Fruit fly (Drosophila melanogaster) whole organism, larva: Measurements from ENCODE around the gene Osi22.

Experiments
- noc ChIP-seq: fragments of 200-800 bp; sonication (Bioruptor generic); optimal IDR thresholded peaks from 3 replicates; lab custom pipeline; 2019; ENCODE audit warnings: missing biosample characterization, mild to moderate bottlenecking, missing genetic modification characterization, moderate library complexity

The Osi22 gene

dm6 chr3R:13293148-13293756, 2.8 kb downstream of the Osi22 start, which contains the start of gene wntD:
Gene wntD (minus strand): TSS chr3R:13293198.
- TF ChIP-seq noc, result no peak

- peak; percentile 75 for TF ChIP-seq noc
Observed at dm6 chr3R:13294461-13294860, 4.0 kb downstream of the Osi22 start, which contains the start of gene CG8773. Gene CG8773 (plus strand): TSS chr3R:13294748.

- no peak for TF ChIP-seq noc
Observed at dm6 chr3R:13298114-13298818, 7.8 kb downstream of the Osi22 start, which contains the start of gene CG8774. Gene CG8774 (plus strand): TSS chr3R:13298768.

dm6 chr3R:13302348-13302747, 11.9 kb downstream of the Osi22 start, which contains the start of gene CG32473:
Gene CG32473 (plus strand): TSS chr3R:13302648.
- no peak for TF ChIP-seq noc

dm6 chr3R:13303126-13303525, 12.7 kb downstream of the Osi22 start, which contains the start of gene CG43208:
Gene CG43208 (plus strand): TSS chr3R:13303426.
- no peak for TF ChIP-seq noc

- no peak for TF ChIP-seq noc
Observed at dm6 chr3R:13304512-13305069, 14.2 kb downstream of the Osi22 start.

- no peak for TF ChIP-seq noc
Observed at dm6 chr3R:13305318-13305899, 15.0 kb downstream of the Osi22 start.

- TF ChIP-seq noc, result no peak
Observed at dm6 chr3R:13306595-13306994, 16.2 kb downstream of the Osi22 start.

- no peak for TF ChIP-seq noc
Observed at dm6 chr3R:13309133-13309711, 18.8 kb downstream of the Osi22 start.

dm6 chr3R:13313088-13313487, 22.7 kb downstream of the Osi22 start, which contains the start of gene CG44142:
Gene CG44142 (minus strand): TSS chr3R:13313188.
- TF ChIP-seq noc, result no peak

- no peak for TF ChIP-seq noc
Observed at dm6 chr3R:13319170-13319569, 28.7 kb downstream of the Osi22 start, which contains the start of gene CG45080. Gene CG45080 (minus strand): TSS chr3R:13319270.

dm6 chr3R:13319873-13320272, 29.4 kb downstream of the Osi22 start:
- TF ChIP-seq noc, result no peak

dm6 chr3R:13333031-13333430, 42.6 kb downstream of the Osi22 start:
- TF ChIP-seq noc, result no peak

dm6 chr3R:13334007-13334406, 43.6 kb downstream of the Osi22 start, which contains the start of gene PK2-R2:
Gene PK2-R2 (minus strand): TSS chr3R:13334166.
- TF ChIP-seq noc, result no peak

- TF ChIP-seq noc, result no peak
Observed at dm6 chr3R:13338030-13338429, 47.6 kb downstream of the Osi22 start, which contains the start of gene PK2-R1. Gene PK2-R1 (plus strand): TSS chr3R:13338330.
